Worm (Caenorhabditis elegans): ENCODE data around the gene T08G2.2.

The T08G2.2 gene

ce11 chrX:17221873-17222525 lies 12.8 kb upstream of the T08G2.2 start, which contains the start of gene rab-6.2:
TSS of gene rab-6.2 (plus strand) at chrX:17222475.
- TF ChIP-seq blmp-1 (tag; optimal IDR thresholded peaks at IDR 0.05) (no peak), mep-1 (tag; optimal IDR thresholded peaks at IDR 0.05) (peak; percentile 15), unc-62 (GFP tag; optimal IDR thresholded peaks at IDR 0.05) (no peak), pha-4 (tag; optimal IDR thresholded peaks at IDR 0.05) (no peak), ceh-83 (GFP tag; optimal IDR thresholded peaks at IDR 0.05) (no peak), ceh-39 (tag; optimal IDR thresholded peaks at IDR 0.05) (no peak), cnd-1 (tag; optimal IDR thresholded peaks at IDR 0.05) (peak; percentile 32), unc-39 (tag; optimal IDR thresholded peaks at IDR 0.05) (no peak), lin-32 (GFP tag; optimal IDR thresholded peaks at IDR 0.05) (no peak), ham-2 (GFP tag; optimal IDR thresholded peaks at IDR 0.05) (peak; percentile 45), ces-1 (GFP tag; optimal IDR thresholded peaks at IDR 0.05) (peak; percentile 12), M03D4.4 (tag; optimal IDR thresholded peaks at IDR 0.05) (no peak), elt-1 (tag; optimal IDR thresholded peaks at IDR 0.05; ENCODE audit: borderline replicate concordance, insufficient read depth) (no peak), sptf-1 (tag; optimal IDR thresholded peaks at IDR 0.05) (peak; percentile 9), nhr-2 (tag; optimal IDR thresholded peaks at IDR 0.05) (peak; percentile 75), lin-13 (tag; optimal IDR thresholded peaks at IDR 0.05) (no peak), snpc-4 (tag; optimal IDR thresholded peaks at IDR 0.05) (no peak)

ce11 chrX:17217050-17217813 lies 8.1 kb upstream of the T08G2.2 start, which contains the start of gene acdh-7:
TSS of gene acdh-7 (minus strand) at chrX:17217105.
- TF ChIP-seq snpc-4 (tag; optimal IDR thresholded peaks at IDR 0.05) (no peak), ceh-39 (tag; optimal IDR thresholded peaks at IDR 0.05) (no peak), sem-2 (GFP tag; optimal IDR thresholded peaks at IDR 0.05) (no peak), unc-62 (GFP tag; optimal IDR thresholded peaks at IDR 0.05) (no peak), bed-3 (GFP tag; optimal IDR thresholded peaks at IDR 0.05) (no peak), mep-1 (tag; optimal IDR thresholded peaks at IDR 0.05) (no peak), nhr-28 (tag; optimal IDR thresholded peaks at IDR 0.05) (no peak), M03D4.4 (tag; optimal IDR thresholded peaks at IDR 0.05) (peak; percentile 25), nhr-12 (tag; optimal IDR thresholded peaks at IDR 0.05) (peak; percentile 69), elt-3 (tag; optimal IDR thresholded peaks at IDR 0.05) (no peak), mab-5 (tag; optimal IDR thresholded peaks at IDR 0.05) (no peak), blmp-1 (tag; optimal IDR thresholded peaks at IDR 0.05) (no peak), lin-32 (GFP tag; optimal IDR thresholded peaks at IDR 0.05) (peak; percentile 35), hlh-1 (tag; optimal IDR thresholded peaks at IDR 0.05) (peak; percentile 31), cnd-1 (tag; optimal IDR thresholded peaks at IDR 0.05) (peak; percentile 36), ham-2 (GFP tag; optimal IDR thresholded peaks at IDR 0.05) (no peak), ceh-83 (GFP tag; optimal IDR thresholded peaks at IDR 0.05) (no peak), lin-13 (tag; optimal IDR thresholded peaks at IDR 0.05) (no peak)

- peak; percentile 4 for TF ChIP-seq unc-120 (tag; optimal IDR thresholded peaks at IDR 0.05; ENCODE audit: poor library complexity, severe bottlenecking)
- no peak for TF ChIP-seq drap-1 (GFP tag; optimal IDR thresholded peaks at IDR 0.05)
- peak; percentile 53 for TF ChIP-seq unc-62 (GFP tag; optimal IDR thresholded peaks at IDR 0.05)
- no peak for TF ChIP-seq ces-1 (GFP tag; optimal IDR thresholded peaks at IDR 0.05)
- no peak for TF ChIP-seq ztf-11 (tag; optimal IDR thresholded peaks at IDR 0.05)
These were observed 7.0 kb upstream of the T08G2.2 start for ce11 chrX:17216178-17216577.

ce11 chrX:17215753-17216152 lies 6.6 kb upstream of the T08G2.2 start:
- TF ChIP-seq drap-1 (GFP tag; optimal IDR thresholded peaks at IDR 0.05), result no peak
- TF ChIP-seq unc-39 (tag; optimal IDR thresholded peaks at IDR 0.05), result no peak
- no peak for TF ChIP-seq lin-32 (GFP tag; optimal IDR thresholded peaks at IDR 0.05)
- TF ChIP-seq ztf-11 (tag; optimal IDR thresholded peaks at IDR 0.05), result no peak
- no peak for TF ChIP-seq hlh-1 (tag; optimal IDR thresholded peaks at IDR 0.05)
- no peak for TF ChIP-seq snpc-4 (tag; optimal IDR thresholded peaks at IDR 0.05)

ce11 chrX:17214803-17215202 lies 5.6 kb upstream of the T08G2.2 start, which contains the start of gene acdh-10:
TSS of gene acdh-10 (minus strand) at chrX:17214903.
- TF ChIP-seq M03D4.4 (tag; optimal IDR thresholded peaks at IDR 0.05), result no peak
- TF ChIP-seq elt-1 (tag; optimal IDR thresholded peaks at IDR 0.05; ENCODE audit: borderline replicate concordance, insufficient read depth), result no peak
- no peak for TF ChIP-seq nhr-237 (tag; optimal IDR thresholded peaks at IDR 0.05)
- TF ChIP-seq lin-13 (tag; optimal IDR thresholded peaks at IDR 0.05), result no peak
- TF ChIP-seq flh-1 (GFP tag; optimal IDR thresholded peaks at IDR 0.05), result no peak
- TF ChIP-seq zip-8 (tag; optimal IDR thresholded peaks at IDR 0.05), result no peak
- no peak for TF ChIP-seq ceh-39 (tag; optimal IDR thresholded peaks at IDR 0.05)
- no peak for TF ChIP-seq drap-1 (GFP tag; optimal IDR thresholded peaks at IDR 0.05)
- no peak for TF ChIP-seq mls-2 (tag; optimal IDR thresholded peaks at IDR 0.05)
- TF ChIP-seq sem-2 (GFP tag; optimal IDR thresholded peaks at IDR 0.05), result no peak

Data from whole organism, mixed stage, embryonic.